Worm (Caenorhabditis elegans) whole organism, mixed stage, embryonic: Measurements from ENCODE around the gene osm-9.

Experiments used
- M03D4.4 ChIP-seq: sonication (generic microtip); optimal IDR thresholded peaks from 2 replicates; lab custom pipeline; 2017; ENCODE audit warnings: mild to moderate bottlenecking, missing genetic modification characterization, missing compliant biosample characterization
- blmp-1 ChIP-seq: fragments of 150-350 bp; optimal IDR thresholded peaks from 2 replicates; lab custom pipeline; 2014; ENCODE audit warnings: missing biosample characterization, missing genetic modification characterization
- ceh-39 ChIP-seq: fragments of 150-350 bp; optimal IDR thresholded peaks from 2 replicates; lab custom pipeline; 2014; ENCODE audit warnings: missing biosample characterization, missing genetic modification characterization
- ceh-43 ChIP-seq: fragments of 200-800 bp; sonication (Bioruptor generic); optimal IDR thresholded peaks from 2 replicates; lab custom pipeline; 2018; ENCODE audit warnings: mild to moderate bottlenecking, missing genetic modification characterization, moderate library complexity, missing compliant biosample characterization
- ceh-83 ChIP-seq: fragments of 200-800 bp; sonication (Bioruptor generic); optimal IDR thresholded peaks from 2 replicates; lab custom pipeline; 2018; ENCODE audit warnings: mild to moderate bottlenecking, missing genetic modification characterization, missing compliant biosample characterization
- ces-1 ChIP-seq: fragments of 150-350 bp; optimal IDR thresholded peaks from 2 replicates; lab custom pipeline; 2014; ENCODE audit warnings: missing biosample characterization, missing genetic modification reagents, missing genetic modification characterization
- cnd-1 ChIP-seq: fragments of 200-800 bp; sonication (Bioruptor generic); optimal IDR thresholded peaks from 2 replicates; lab custom pipeline; 2018; ENCODE audit warnings: mild to moderate bottlenecking, missing genetic modification characterization, missing compliant biosample characterization
- drap-1 ChIP-seq: fragments of 200-800 bp; sonication (Bioruptor generic); optimal IDR thresholded peaks from 3 replicates; lab custom pipeline; 2018; ENCODE audit warnings: mild to moderate bottlenecking, missing genetic modification characterization, missing compliant biosample characterization
- elt-1 ChIP-seq: sonication (generic microtip); optimal IDR thresholded peaks from 2 replicates; lab custom pipeline; 2017; ENCODE audit warnings: missing genetic modification characterization, mild to moderate bottlenecking, missing compliant biosample characterization, antibody characterized with exemption, moderate library complexity, borderline replicate concordance; ENCODE audit not compliant: insufficient read depth
- flh-1 ChIP-seq: fragments of 200-800 bp; sonication (Bioruptor generic); optimal IDR thresholded peaks from 2 replicates; lab custom pipeline; 2018; ENCODE audit warnings: mild to moderate bottlenecking, missing genetic modification characterization, moderate library complexity, missing compliant biosample characterization
- ham-2 ChIP-seq: fragments of 200-800 bp; sonication (Bioruptor generic); optimal IDR thresholded peaks from 2 replicates; lab custom pipeline; 2018; ENCODE audit warnings: mild to moderate bottlenecking, missing genetic modification characterization, missing compliant biosample characterization
- hlh-1 ChIP-seq: fragments of 150-350 bp; optimal IDR thresholded peaks from 2 replicates; lab custom pipeline; 2014; ENCODE audit warnings: missing biosample characterization, missing genetic modification reagents, missing genetic modification characterization
- lin-32 ChIP-seq: fragments of 200-800 bp; sonication (Bioruptor generic); optimal IDR thresholded peaks from 2 replicates; lab custom pipeline; 2018; ENCODE audit warnings: mild to moderate bottlenecking, missing genetic modification characterization, missing compliant biosample characterization
- lsy-2 ChIP-seq: fragments of 150-350 bp; optimal IDR thresholded peaks from 2 replicates; lab custom pipeline; 2014; ENCODE audit warnings: missing biosample characterization, missing genetic modification characterization
- mab-5 ChIP-seq: fragments of 150-350 bp; optimal IDR thresholded peaks from 2 replicates; lab custom pipeline; 2014; ENCODE audit warnings: missing biosample characterization, missing genetic modification characterization
- mep-1 ChIP-seq: fragments of 150-350 bp; optimal IDR thresholded peaks from 2 replicates; lab custom pipeline; 2017; ENCODE audit warnings: missing biosample characterization, missing genetic modification reagents, missing genetic modification characterization, inconsistent platforms
- mls-2 ChIP-seq: sonication (generic microtip); optimal IDR thresholded peaks from 2 replicates; lab custom pipeline; 2016; ENCODE audit warnings: mild to moderate bottlenecking, missing genetic modification characterization, moderate library complexity, missing compliant biosample characterization
- nhr-12 ChIP-seq: fragments of 150-350 bp; optimal IDR thresholded peaks from 2 replicates; lab custom pipeline; 2014; ENCODE audit warnings: missing biosample characterization, missing genetic modification characterization
- nhr-2 ChIP-seq: fragments of 150-350 bp; optimal IDR thresholded peaks from 2 replicates; lab custom pipeline; 2014; ENCODE audit warnings: missing biosample characterization, missing genetic modification characterization
- nhr-237 ChIP-seq: fragments of 150-350 bp; optimal IDR thresholded peaks from 2 replicates; lab custom pipeline; 2014; ENCODE audit warnings: missing biosample characterization, missing genetic modification characterization
- nhr-28 ChIP-seq: fragments of 150-350 bp; optimal IDR thresholded peaks from 2 replicates; lab custom pipeline; 2014; ENCODE audit warnings: missing biosample characterization, missing genetic modification characterization
- nhr-76 ChIP-seq: sonication (generic microtip); optimal IDR thresholded peaks from 2 replicates; lab custom pipeline; 2017; ENCODE audit warnings: missing biosample characterization, missing genetic modification characterization
- pha-4 ChIP-seq: fragments of 150-350 bp; optimal IDR thresholded peaks from 2 replicates; lab custom pipeline; 2018; ENCODE audit warnings: missing biosample characterization, missing genetic modification reagents, missing genetic modification characterization
- sem-2 ChIP-seq: fragments of 200-800 bp; sonication (Bioruptor generic); optimal IDR thresholded peaks from 2 replicates; lab custom pipeline; 2018; ENCODE audit warnings: mild to moderate bottlenecking, missing genetic modification characterization, missing compliant biosample characterization
- snpc-4 ChIP-seq: fragments of 150-350 bp; optimal IDR thresholded peaks from 2 replicates; lab custom pipeline; 2014; ENCODE audit warnings: missing biosample characterization, missing genetic modification characterization
- sptf-1 ChIP-seq: sonication (generic microtip); optimal IDR thresholded peaks from 2 replicates; lab custom pipeline; 2017; ENCODE audit warnings: mild to moderate bottlenecking, missing genetic modification characterization, moderate library complexity, missing compliant biosample characterization
- tbx-8 ChIP-seq: fragments of 200-800 bp; sonication (Bioruptor generic); optimal IDR thresholded peaks from 2 replicates; lab custom pipeline; 2018; ENCODE audit warnings: mild to moderate bottlenecking, missing genetic modification characterization, moderate library complexity, missing compliant biosample characterization
- unc-120 ChIP-seq: sonication (generic microtip); optimal IDR thresholded peaks from 2 replicates; lab custom pipeline; 2017; ENCODE audit warnings: missing genetic modification characterization, missing compliant biosample characterization; ENCODE audit not compliant: poor library complexity, severe bottlenecking
- unc-39 ChIP-seq: fragments of 150-350 bp; optimal IDR thresholded peaks from 2 replicates; lab custom pipeline; 2014; ENCODE audit warnings: missing biosample characterization, missing genetic modification characterization
- unc-62 ChIP-seq: fragments of 150-350 bp; optimal IDR thresholded peaks from 2 replicates; lab custom pipeline; 2014; ENCODE audit warnings: missing biosample characterization, missing genetic modification reagents, missing genetic modification characterization
- zip-8 ChIP-seq: fragments of 150-350 bp; optimal IDR thresholded peaks from 2 replicates; lab custom pipeline; 2014; ENCODE audit warnings: missing biosample characterization, missing genetic modification characterization
- ztf-11 ChIP-seq: fragments of 150-350 bp; optimal IDR thresholded peaks from 2 replicates; lab custom pipeline; 2014; ENCODE audit warnings: missing biosample characterization, missing genetic modification characterization

osm-9 gene

ce11 chrIV:3523419-3523818 is 33.8 kb downstream of the osm-9 start:
- no peak for TF ChIP-seq lsy-2 (tag; lab: Kevin White, UChicago)
- no peak for TF ChIP-seq elt-1 (tag; lab: Kevin White, UChicago)
- TF ChIP-seq nhr-76 (tag; lab: Kevin White, UChicago), result no peak
- TF ChIP-seq blmp-1 (tag; lab: Kevin White, UChicago), result no peak
- TF ChIP-seq sem-2 (GFP tag; lab: Kevin White, UChicago), result no peak
- TF ChIP-seq nhr-12 (tag; lab: Kevin White, UChicago), result no peak
- no peak for TF ChIP-seq nhr-28 (tag; lab: Kevin White, UChicago)
- TF ChIP-seq ceh-83 (GFP tag; lab: Kevin White, UChicago), result no peak
- no peak for TF ChIP-seq mls-2 (tag; lab: Kevin White, UChicago)
- no peak for TF ChIP-seq sptf-1
- no peak for TF ChIP-seq flh-1 (GFP tag; lab: Kevin White, UChicago)
- TF ChIP-seq lin-32 (GFP tag; lab: Kevin White, UChicago), result no peak
- TF ChIP-seq nhr-2, result no peak
- TF ChIP-seq unc-120 (tag; lab: Kevin White, UChicago), result no peak
- no peak for TF ChIP-seq hlh-1 (tag; lab: Kevin White, UChicago)

- TF ChIP-seq nhr-2, result peak; percentile 29
- no peak for TF ChIP-seq blmp-1 (tag; lab: Kevin White, UChicago)
- TF ChIP-seq drap-1 (GFP tag; lab: Kevin White, UChicago), result peak; percentile 43
- no peak for TF ChIP-seq nhr-28 (tag; lab: Kevin White, UChicago)
- no peak for TF ChIP-seq elt-1 (tag; lab: Kevin White, UChicago)
- no peak for TF ChIP-seq ceh-39
- peak; percentile 75 for TF ChIP-seq unc-62 (GFP tag; lab: Kevin White, UChicago)
- TF ChIP-seq ham-2 (GFP tag; lab: Kevin White, UChicago), result peak; percentile 84
- TF ChIP-seq tbx-8 (GFP tag; lab: Kevin White, UChicago), result peak; percentile 36
- TF ChIP-seq sptf-1, result peak; percentile 48
- TF ChIP-seq mep-1 (tag; lab: Kevin White, UChicago), result no peak
- peak; percentile 67 for TF ChIP-seq cnd-1 (tag; lab: Kevin White, UChicago)
- peak; percentile 29 for TF ChIP-seq M03D4.4
- TF ChIP-seq sem-2 (GFP tag; lab: Kevin White, UChicago), result no peak
- TF ChIP-seq lin-32 (GFP tag; lab: Kevin White, UChicago), result peak; percentile 60
- no peak for TF ChIP-seq unc-39 (tag; lab: Kevin White, UChicago)
- TF ChIP-seq mls-2 (tag; lab: Kevin White, UChicago), result peak; percentile 84
- TF ChIP-seq ztf-11 (tag; lab: Kevin White, UChicago), result no peak
- TF ChIP-seq ceh-43 (GFP tag; lab: Kevin White, UChicago), result peak; percentile 77
- peak; percentile 68 for TF ChIP-seq ces-1 (GFP tag; lab: Kevin White, UChicago)
- TF ChIP-seq zip-8 (tag; lab: Kevin White, UChicago), result no peak
- no peak for TF ChIP-seq nhr-237 (tag; lab: Kevin White, UChicago)
- TF ChIP-seq, all 35 proteins: peak for 12
These were observed 35.5 kb downstream of the osm-9 start for ce11 chrIV:3521710-3522109.

ce11 chrIV:3520957-3521356 is 36.3 kb downstream of the osm-9 start:
- TF ChIP-seq ceh-43 (GFP tag; lab: Kevin White, UChicago) (no peak), pha-4 (peak; percentile 11), ceh-83 (GFP tag; lab: Kevin White, UChicago) (no peak), ces-1 (GFP tag; lab: Kevin White, UChicago) (peak; percentile 10), ztf-11 (tag; lab: Kevin White, UChicago) (peak; percentile 47), zip-8 (tag; lab: Kevin White, UChicago) (peak; percentile 18), nhr-237 (tag; lab: Kevin White, UChicago) (no peak), unc-39 (tag; lab: Kevin White, UChicago) (peak; percentile 11), sem-2 (GFP tag; lab: Kevin White, UChicago) (peak; percentile 7), mab-5 (tag; lab: Kevin White, UChicago) (no peak), cnd-1 (tag; lab: Kevin White, UChicago) (peak; percentile 19)

ce11 chrIV:3520374-3520773 is 36.9 kb downstream of the osm-9 start:
- TF ChIP-seq M03D4.4 (no peak), mep-1 (tag; lab: Kevin White, UChicago) (no peak), snpc-4 (no peak), nhr-76 (tag; lab: Kevin White, UChicago) (no peak), zip-8 (tag; lab: Kevin White, UChicago) (no peak), sptf-1 (no peak), unc-120 (tag; lab: Kevin White, UChicago) (no peak), pha-4 (no peak), elt-1 (tag; lab: Kevin White, UChicago) (no peak), ces-1 (GFP tag; lab: Kevin White, UChicago) (no peak), mab-5 (tag; lab: Kevin White, UChicago) (no peak)
